Worm (Caenorhabditis elegans) whole organism, late embryonic: ENCODE results near the gene C34F6.5.
A peak's percentile ranks its signal among the peaks of the same experiment; 100 is the strongest.

Experiments used
- C38D4.7 ChIP-seq: fragments of 200-800 bp; sonication (Bioruptor generic); optimal IDR thresholded peaks from 2 replicates; lab custom pipeline; 2018; ENCODE audit warnings: mild to moderate bottlenecking, missing genetic modification characterization, moderate library complexity, missing compliant biosample characterization
- F13H6.1 ChIP-seq: sonication (generic microtip); optimal IDR thresholded peaks from 2 replicates; lab custom pipeline; 2016; ENCODE audit warnings: missing genetic modification characterization, missing compliant biosample characterization
- K02D7.2 ChIP-seq: sonication (generic microtip); optimal IDR thresholded peaks from 2 replicates; lab custom pipeline; 2017; ENCODE audit warnings: mild to moderate bottlenecking, missing genetic modification characterization, missing compliant biosample characterization
- K09A11.1 ChIP-seq: sonication (generic microtip); optimal IDR thresholded peaks from 2 replicates; lab custom pipeline; 2017; ENCODE audit warnings: antibody characterized with exemption, mild to moderate bottlenecking, missing genetic modification characterization, missing compliant biosample characterization; ENCODE audit not compliant: insufficient read depth
- T23F11.4 ChIP-seq: fragments of 200-800 bp; sonication (Bioruptor generic); optimal IDR thresholded peaks from 2 replicates; lab custom pipeline; 2018; ENCODE audit warnings: mild to moderate bottlenecking, missing genetic modification characterization, missing compliant biosample characterization
- ahr-1 ChIP-seq: sonication (generic microtip); optimal IDR thresholded peaks from 2 replicates; lab custom pipeline; 2016; ENCODE audit warnings: missing genetic modification characterization, missing compliant biosample characterization
- ama-1 ChIP-seq: fragments of 150-350 bp; optimal IDR thresholded peaks from 2 replicates; lab custom pipeline; 2014
- ceh-14 ChIP-seq: sonication (generic microtip); optimal IDR thresholded peaks from 2 replicates; lab custom pipeline; 2016; ENCODE audit warnings: missing genotype, missing genetic modification characterization, missing compliant biosample characterization
- ceh-18 ChIP-seq: sonication (generic microtip); optimal IDR thresholded peaks from 2 replicates; lab custom pipeline; 2016; ENCODE audit warnings: missing genetic modification characterization, missing compliant biosample characterization
- ceh-2 ChIP-seq: sonication (generic microtip); optimal IDR thresholded peaks from 2 replicates; lab custom pipeline; 2016; ENCODE audit warnings: missing genotype, missing genetic modification characterization, missing compliant biosample characterization
- ceh-24 ChIP-seq: sonication (generic microtip); optimal IDR thresholded peaks from 2 replicates; lab custom pipeline; 2016; ENCODE audit warnings: mild to moderate bottlenecking, missing genetic modification characterization, missing compliant biosample characterization
- ceh-30 ChIP-seq: fragments of 150-350 bp; optimal IDR thresholded peaks from 2 replicates; lab custom pipeline; 2014; ENCODE audit warnings: missing biosample characterization, missing genetic modification characterization
- ceh-31 ChIP-seq: sonication (generic microtip); optimal IDR thresholded peaks from 2 replicates; lab custom pipeline; 2016; ENCODE audit warnings: missing genetic modification characterization, missing compliant biosample characterization
- ceh-34 ChIP-seq: sonication (generic microtip); optimal IDR thresholded peaks from 2 replicates; lab custom pipeline; 2016; ENCODE audit warnings: mild to moderate bottlenecking, missing genetic modification characterization, missing compliant biosample characterization
- ceh-48 ChIP-seq: sonication (generic microtip); optimal IDR thresholded peaks from 2 replicates; lab custom pipeline; 2016; ENCODE audit warnings: missing genetic modification characterization, inconsistent platforms, missing compliant biosample characterization
- ceh-6 ChIP-seq: fragments of 200-800 bp; sonication (Bioruptor generic); optimal IDR thresholded peaks from 2 replicates; lab custom pipeline; 2018; ENCODE audit warnings: mild to moderate bottlenecking, missing genetic modification characterization, missing compliant biosample characterization
- ceh-9 ChIP-seq: sonication (generic microtip); optimal IDR thresholded peaks from 2 replicates; lab custom pipeline; 2016; ENCODE audit warnings: mild to moderate bottlenecking, missing genetic modification characterization, inconsistent platforms, missing compliant biosample characterization
- che-1 ChIP-seq: sonication (generic microtip); optimal IDR thresholded peaks from 2 replicates; lab custom pipeline; 2016; ENCODE audit warnings: mild to moderate bottlenecking, missing genetic modification characterization, missing compliant biosample characterization
- dve-1 ChIP-seq: sonication (generic microtip); optimal IDR thresholded peaks from 2 replicates; lab custom pipeline; 2017; ENCODE audit warnings: antibody characterized with exemption, mild to moderate bottlenecking, missing genetic modification characterization, missing compliant biosample characterization
- elt-2 ChIP-seq: sonication (generic microtip); optimal IDR thresholded peaks from 2 replicates; lab custom pipeline; 2016; ENCODE audit warnings: missing genetic modification reagents, missing genetic modification characterization, missing compliant biosample characterization
- elt-4 ChIP-seq: sonication (generic microtip); optimal IDR thresholded peaks from 2 replicates; lab custom pipeline; 2016; ENCODE audit warnings: missing genetic modification characterization, missing compliant biosample characterization
- ets-4 ChIP-seq: sonication (generic microtip); optimal IDR thresholded peaks from 2 replicates; lab custom pipeline; 2016; ENCODE audit warnings: missing genetic modification characterization, missing compliant biosample characterization
- fax-1 ChIP-seq: sonication (generic microtip); optimal IDR thresholded peaks from 2 replicates; lab custom pipeline; 2016; ENCODE audit warnings: missing genotype, missing genetic modification characterization, missing compliant biosample characterization
- fkh-10 ChIP-seq: fragments of 150-350 bp; optimal IDR thresholded peaks from 2 replicates; lab custom pipeline; 2014; ENCODE audit warnings: missing biosample characterization, missing genetic modification reagents, missing genetic modification characterization
- fkh-6 ChIP-seq: sonication (generic microtip); optimal IDR thresholded peaks from 2 replicates; lab custom pipeline; 2016; ENCODE audit warnings: missing genetic modification characterization, missing compliant biosample characterization
- gmeb-2 ChIP-seq: sonication (generic microtip); optimal IDR thresholded peaks from 2 replicates; lab custom pipeline; 2016; ENCODE audit warnings: missing genetic modification characterization, inconsistent platforms, missing compliant biosample characterization
- hlh-13 ChIP-seq: fragments of 200-800 bp; sonication (Bioruptor generic); optimal IDR thresholded peaks from 2 replicates; lab custom pipeline; 2018; ENCODE audit warnings: mild to moderate bottlenecking, missing genetic modification characterization, missing compliant biosample characterization
- hlh-15 ChIP-seq: sonication (generic microtip); optimal IDR thresholded peaks from 2 replicates; lab custom pipeline; 2016; ENCODE audit warnings: missing genetic modification characterization, missing compliant biosample characterization
- hlh-30 ChIP-seq: sonication (generic microtip); optimal IDR thresholded peaks from 2 replicates; lab custom pipeline; 2017; ENCODE audit warnings: antibody characterized with exemption, missing genetic modification characterization, missing compliant biosample characterization; ENCODE audit not compliant: insufficient read depth
- lim-6 ChIP-seq: sonication (generic microtip); optimal IDR thresholded peaks from 2 replicates; lab custom pipeline; 2016; ENCODE audit warnings: missing genetic modification characterization, missing compliant biosample characterization
- madf-2 ChIP-seq: sonication (generic microtip); optimal IDR thresholded peaks from 2 replicates; lab custom pipeline; 2017; ENCODE audit warnings: missing genetic modification characterization, missing compliant biosample characterization
- mec-3 ChIP-seq: sonication (generic microtip); optimal IDR thresholded peaks from 2 replicates; lab custom pipeline; 2016; ENCODE audit warnings: borderline replicate concordance, missing genetic modification characterization, missing compliant biosample characterization
- nfya-1 ChIP-seq: sonication (generic microtip); optimal IDR thresholded peaks from 2 replicates; lab custom pipeline; 2017; ENCODE audit warnings: missing genetic modification characterization, mild to moderate bottlenecking, missing compliant biosample characterization, antibody characterized with exemption, moderate library complexity
- nhr-232 ChIP-seq: sonication (generic microtip); optimal IDR thresholded peaks from 2 replicates; lab custom pipeline; 2016; ENCODE audit warnings: missing genetic modification characterization, missing compliant biosample characterization
- npax-4 ChIP-seq: sonication (generic microtip); optimal IDR thresholded peaks from 2 replicates; lab custom pipeline; 2016; ENCODE audit warnings: missing genetic modification characterization, missing compliant biosample characterization
- odd-2 ChIP-seq: sonication (generic microtip); optimal IDR thresholded peaks from 2 replicates; lab custom pipeline; 2017; ENCODE audit warnings: antibody characterized with exemption, mild to moderate bottlenecking, missing genetic modification characterization, missing compliant biosample characterization
- pat-9 ChIP-seq: fragments of 200-800 bp; sonication (Bioruptor generic); optimal IDR thresholded peaks from 2 replicates; lab custom pipeline; 2018; ENCODE audit warnings: mild to moderate bottlenecking, missing genetic modification characterization, moderate library complexity, missing compliant biosample characterization
- pax-1 ChIP-seq: fragments of 150-350 bp; optimal IDR thresholded peaks from 2 replicates; lab custom pipeline; 2014; ENCODE audit warnings: missing biosample characterization, missing genetic modification characterization
- pha-4 ChIP-seq: fragments of 150-350 bp; optimal IDR thresholded peaks from 2 replicates; lab custom pipeline; 2018; ENCODE audit warnings: missing biosample characterization, missing genetic modification reagents, missing genetic modification characterization
- ref-2 ChIP-seq: sonication (generic microtip); optimal IDR thresholded peaks from 2 replicates; lab custom pipeline; 2016; ENCODE audit warnings: missing genetic modification characterization, missing compliant biosample characterization
- rnt-1 ChIP-seq: sonication (generic microtip); optimal IDR thresholded peaks from 2 replicates; lab custom pipeline; 2016; ENCODE audit warnings: missing genetic modification characterization, missing compliant biosample characterization
- sox-4 ChIP-seq: sonication (generic microtip); optimal IDR thresholded peaks from 2 replicates; lab custom pipeline; 2017; ENCODE audit warnings: mild to moderate bottlenecking, missing genetic modification characterization, inconsistent platforms, missing compliant biosample characterization
- tbx-7 ChIP-seq: sonication (generic microtip); optimal IDR thresholded peaks from 2 replicates; lab custom pipeline; 2016; ENCODE audit warnings: missing genotype, missing genetic modification characterization, missing compliant biosample characterization
- ttx-3 ChIP-seq: sonication (generic microtip); optimal IDR thresholded peaks from 2 replicates; lab custom pipeline; 2016; ENCODE audit warnings: missing genetic modification reagents, missing genetic modification characterization, missing compliant biosample characterization
- unc-42 ChIP-seq: sonication (generic microtip); optimal IDR thresholded peaks from 2 replicates; lab custom pipeline; 2016; ENCODE audit warnings: missing genotype, missing genetic modification characterization, missing compliant biosample characterization
- unc-55 ChIP-seq: sonication (generic microtip); optimal IDR thresholded peaks from 2 replicates; lab custom pipeline; 2017; ENCODE audit warnings: missing biosample characterization, missing genetic modification reagents, missing genetic modification characterization
- unc-86 ChIP-seq: sonication (generic microtip); optimal IDR thresholded peaks from 2 replicates; lab custom pipeline; 2016; ENCODE audit warnings: missing genetic modification characterization, missing compliant biosample characterization
- zip-5 ChIP-seq: sonication (generic microtip); optimal IDR thresholded peaks from 2 replicates; lab custom pipeline; 2016; ENCODE audit warnings: missing genetic modification characterization, missing compliant biosample characterization
- ztf-16 ChIP-seq: sonication (generic microtip); optimal IDR thresholded peaks from 2 replicates; lab custom pipeline; 2017; ENCODE audit warnings: missing genetic modification characterization, missing compliant biosample characterization

C34F6.5 gene

ce11 chrX:11252429-11252828 is 43.7 kb upstream of the C34F6.5 start (continued):
- peak; percentile 66 for TF ChIP-seq pat-9
- no peak for TF ChIP-seq elt-4 (tag; lab: Kevin White, UChicago)
- peak; percentile 42 for TF ChIP-seq fax-1
- peak; percentile 50 for TF ChIP-seq ceh-2 (tag; lab: Kevin White, UChicago)
- TF ChIP-seq nfya-1 (tag; lab: Kevin White, UChicago), result peak; percentile 20
- TF ChIP-seq fkh-10 (GFP tag; lab: Kevin White, UChicago), result no peak
- peak; percentile 38 for TF ChIP-seq ceh-34 (tag; lab: Kevin White, UChicago)
- peak; percentile 31 for TF ChIP-seq rnt-1 (tag; lab: Kevin White, UChicago)
- TF ChIP-seq npax-4 (tag; lab: Kevin White, UChicago), result no peak
- TF ChIP-seq ceh-30 (tag; lab: Kevin White, UChicago), result no peak
- TF ChIP-seq ceh-18 (tag; lab: Kevin White, UChicago), result peak; percentile 53
- no peak for TF ChIP-seq ahr-1 (tag; lab: Kevin White, UChicago)
- TF ChIP-seq T23F11.4, result peak; percentile 44
- no peak for TF ChIP-seq ceh-48 (tag; lab: Kevin White, UChicago)
- TF ChIP-seq ceh-9 (tag; lab: Kevin White, UChicago), result no peak
- peak; percentile 55 for TF ChIP-seq hlh-15
- no peak for TF ChIP-seq odd-2 (tag; lab: Kevin White, UChicago)
- no peak for TF ChIP-seq mec-3 (tag; lab: Kevin White, UChicago)
- peak; percentile 24 for TF ChIP-seq hlh-13 (GFP tag; lab: Kevin White, UChicago)
- peak; percentile 75 for TF ChIP-seq ref-2 (tag; lab: Kevin White, UChicago)
- TF ChIP-seq ceh-31 (tag; lab: Kevin White, UChicago), result no peak
- TF ChIP-seq unc-42, result no peak
- TF ChIP-seq ceh-6 (GFP tag; lab: Kevin White, UChicago), result peak; percentile 68
- TF ChIP-seq ama-1, result no peak
- TF ChIP-seq nhr-232 (tag; lab: Kevin White, UChicago), result peak; percentile 13
- TF ChIP-seq F13H6.1, result peak; percentile 23
- no peak for TF ChIP-seq pha-4 (tag; lab: Kevin White, UChicago)
- peak; percentile 74 for TF ChIP-seq elt-2 (tag; lab: Kevin White, UChicago)
- TF ChIP-seq zip-5, result peak; percentile 25
- TF ChIP-seq pax-1 (tag; lab: Kevin White, UChicago), result no peak
- no peak for TF ChIP-seq tbx-7 (tag; lab: Kevin White, UChicago)
- peak; percentile 60 for TF ChIP-seq K02D7.2 (tag; lab: Kevin White, UChicago)
- TF ChIP-seq gmeb-2 (tag; lab: Kevin White, UChicago), result peak; percentile 46
- TF ChIP-seq unc-55, result no peak
- TF ChIP-seq hlh-30 (tag; lab: Kevin White, UChicago), result no peak
- peak; percentile 33 for TF ChIP-seq K09A11.1 (tag; lab: Kevin White, UChicago)
- TF ChIP-seq ttx-3 (tag; lab: Kevin White, UChicago), result peak; percentile 55
- TF ChIP-seq dve-1 (tag; lab: Kevin White, UChicago), result no peak
- peak; percentile 45 for TF ChIP-seq sox-4 (tag; lab: Kevin White, UChicago)
- no peak for TF ChIP-seq lim-6 (tag; lab: Kevin White, UChicago)
- peak; percentile 51 for TF ChIP-seq ztf-16 (tag; lab: Kevin White, UChicago)
- peak; percentile 57 for TF ChIP-seq che-1 (tag; lab: Kevin White, UChicago)
- TF ChIP-seq unc-86, result peak; percentile 30
- peak; percentile 61 for TF ChIP-seq fkh-6 (tag; lab: Kevin White, UChicago)
- TF ChIP-seq madf-2 (tag; lab: Kevin White, UChicago), result peak; percentile 56
- peak; percentile 30 for TF ChIP-seq ets-4 (tag; lab: Kevin White, UChicago)
- TF ChIP-seq C38D4.7 (GFP tag; lab: Kevin White, UChicago), result peak; percentile 46
- peak; percentile 72 for TF ChIP-seq ceh-14 (tag; lab: Kevin White, UChicago)
- TF ChIP-seq ceh-24, result peak; percentile 5
